Fruit fly (Drosophila melanogaster): ENCODE results near the gene chas.
A peak's percentile ranks its signal among the peaks of the same experiment; 100 is the strongest.

chas gene

DNA sequence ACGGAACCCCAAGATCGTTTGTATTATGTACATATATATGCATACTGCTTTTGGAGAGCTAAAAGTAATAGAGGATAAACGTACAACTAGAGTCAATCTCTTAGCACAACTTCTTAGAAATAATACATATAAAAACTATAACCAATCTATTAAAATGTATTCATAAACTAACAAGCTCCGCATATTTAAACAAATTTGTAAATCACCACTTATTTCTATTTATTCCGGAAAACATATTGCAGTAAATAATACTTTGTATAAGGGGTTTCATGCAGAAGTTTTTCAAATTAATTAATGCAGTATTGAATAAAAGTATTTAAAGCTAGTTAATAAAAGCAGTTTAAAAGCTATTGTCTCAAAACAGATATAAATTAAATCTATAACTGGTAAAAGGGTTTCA is 13.9 kb upstream of the chas start (continued):
- TF ChIP-seq exex (tag; optimal IDR thresholded peaks at IDR 0.05): no peak
- peak; percentile 19 for TF ChIP-seq CG17385 (GFP tag; optimal IDR thresholded peaks at IDR 0.05)
- TF ChIP-seq CG8924 (tag; optimal IDR thresholded peaks at IDR 0.05): peak; percentile 38
- TF ChIP-seq fd96Cb (tag; optimal IDR thresholded peaks at IDR 0.05): no peak
- TF ChIP-seq cas (GFP tag; IDR thresholded peaks at IDR 0.05): no peak
- TF ChIP-seq gsb-n (tag; optimal IDR thresholded peaks at IDR 0.05): no peak
- TF ChIP-seq slbo (GFP tag; IDR thresholded peaks at IDR 0.05): 0 out of 2 replicates have a peak, but pooled peaks have one; percentile 8
- TF ChIP-seq dm (GFP tag; optimal IDR thresholded peaks at IDR 0.05): no peak
- no peak for TF ChIP-seq Elba2 (GFP tag; optimal IDR thresholded peaks at IDR 0.05)
- TF ChIP-seq Hmr (GFP tag; optimal IDR thresholded peaks at IDR 0.05): no peak
- no peak for TF ChIP-seq br (optimal IDR thresholded peaks at IDR 0.05)
- peak; percentile 1 for TF ChIP-seq CG3281 (GFP tag; optimal IDR thresholded peaks at IDR 0.05)
- no peak for TF ChIP-seq Taf1 (GFP tag; IDR thresholded peaks at IDR 0.05)
- TF ChIP-seq CG9437 (GFP tag; optimal IDR thresholded peaks at IDR 0.05): peak; percentile 24
- TF ChIP-seq cato (GFP tag; optimal IDR thresholded peaks at IDR 0.05; ENCODE audit: borderline replicate concordance): no peak
- TF ChIP-seq tap (tag; optimal IDR thresholded peaks at IDR 0.05): no peak
- no peak for TF ChIP-seq gcm (GFP tag; optimal IDR thresholded peaks at IDR 0.05)
- no peak for TF ChIP-seq psq (GFP tag; optimal IDR thresholded peaks at IDR 0.05)
- TF ChIP-seq CG2120 (GFP tag; optimal IDR thresholded peaks at IDR 0.05): peak; percentile 7
- no peak for TF ChIP-seq CG15601 (tag; optimal IDR thresholded peaks at IDR 0.05)
- no peak for TF ChIP-seq Ravus (GFP tag; IDR thresholded peaks at IDR 0.05)
- no peak for TF ChIP-seq vvl (GFP tag; IDR thresholded peaks at IDR 0.05)
- no peak for TF ChIP-seq bcd (GFP tag; optimal IDR thresholded peaks at IDR 0.05)
- no peak for TF ChIP-seq wdn (GFP tag; IDR thresholded peaks at IDR 0.05)
- TF ChIP-seq CG2199 (GFP tag; IDR thresholded peaks at IDR 0.05): no peak
- no peak for TF ChIP-seq bsh (GFP tag; optimal IDR thresholded peaks at IDR 0.05)
- peak; percentile 44 for TF ChIP-seq CoRest (tag; optimal IDR thresholded peaks at IDR 0.05)
- TF ChIP-seq knrl (GFP tag; IDR thresholded peaks at IDR 0.05; ENCODE audit: partially characterized antibody): no peak
- no peak for TF ChIP-seq peb (GFP tag; IDR thresholded peaks at IDR 0.05)
- no peak for TF ChIP-seq pita (GFP tag; optimal IDR thresholded peaks at IDR 0.05)
- TF ChIP-seq CG6791 (GFP tag; IDR thresholded peaks at IDR 0.05; ENCODE audit: partially characterized antibody): no peak
- TF ChIP-seq CTCF (GFP tag; optimal IDR thresholded peaks at IDR 0.05): no peak
- no peak for TF ChIP-seq ato (GFP tag; IDR thresholded peaks at IDR 0.05; ENCODE audit: partially characterized antibody)
- TF ChIP-seq CG17359 (tag; optimal IDR thresholded peaks at IDR 0.05): peak; percentile 17
- TF ChIP-seq CG17802 (tag; optimal IDR thresholded peaks at IDR 0.05): no peak
- no peak for TF ChIP-seq fd64A (GFP tag; optimal IDR thresholded peaks at IDR 0.05)
- TF ChIP-seq hb (GFP tag; IDR thresholded peaks at IDR 0.05; ENCODE audit: partially characterized antibody): no peak
- no peak for TF ChIP-seq her (GFP tag; optimal IDR thresholded peaks at IDR 0.05)
- TF ChIP-seq CG16779 (GFP tag; IDR thresholded peaks at IDR 0.05): no peak
- peak; percentile 8 for TF ChIP-seq Hr3 (GFP tag; optimal IDR thresholded peaks at IDR 0.05)
- no peak for TF ChIP-seq Nf-YA (GFP tag; IDR thresholded peaks at IDR 0.05)
- no peak for TF ChIP-seq Hey (tag; optimal IDR thresholded peaks at IDR 0.05)
- TF ChIP-seq CG17361 (GFP tag; IDR thresholded peaks at IDR 0.05): 0 out of 3 replicates have a peak, but pooled peaks have one; percentile 13
- peak; percentile 31 for TF ChIP-seq CG14710 (tag; optimal IDR thresholded peaks at IDR 0.05)
- TF ChIP-seq croc (GFP tag; conservative IDR thresholded peaks at IDR 0.05): no peak
- TF ChIP-seq CG11398 (GFP tag; optimal IDR thresholded peaks at IDR 0.05): no peak
- TF ChIP-seq bbx (GFP tag; IDR thresholded peaks at IDR 0.05; ENCODE audit: partially characterized antibody): no peak
- no peak for TF ChIP-seq CG17829 (tag; optimal IDR thresholded peaks at IDR 0.05)
- no peak for TF ChIP-seq fd102C (GFP tag; optimal IDR thresholded peaks at IDR 0.05)
- TF ChIP-seq run (tag; optimal IDR thresholded peaks at IDR 0.05): no peak
- peak; percentile 5 for TF ChIP-seq CG7839 (tag; optimal IDR thresholded peaks at IDR 0.05)
- TF ChIP-seq Hand (GFP tag; optimal IDR thresholded peaks at IDR 0.05): no peak

Data from whole organism, embryonic.